Fruit fly (Drosophila melanogaster) whole organism, embryonic: ENCODE measurements around the gene Sec3.

ENCODE experiments used
- Abd-B ChIP-seq: fragments of 200-800 bp; sonication (Bioruptor generic); optimal IDR thresholded peaks from 2 replicates; lab custom pipeline; 2018; ENCODE audit warnings: missing biosample characterization, mild to moderate bottlenecking, missing genetic modification characterization, moderate library complexity
- Bgb ChIP-seq: fragments of 200-800 bp; sonication (Bioruptor generic); IDR thresholded peaks from 2 replicates; pipeline ENCODE4 v1.3.6; 2022; ENCODE audit warnings: missing biosample characterization, missing genetic modification characterization; ENCODE audit not compliant: partially characterized antibody
- CG10267 ChIP-seq: fragments of 200-800 bp; sonication (Bioruptor generic); optimal IDR thresholded peaks from 2 replicates; lab custom pipeline; 2018; ENCODE audit warnings: missing biosample characterization, mild to moderate bottlenecking, missing genetic modification characterization, moderate library complexity
- CG10431 ChIP-seq: fragments of 200-800 bp; sonication (Bioruptor generic); optimal IDR thresholded peaks from 3 replicates; lab custom pipeline; 2018; ENCODE audit warnings: missing biosample characterization, mild to moderate bottlenecking, missing genetic modification characterization
- CG11504 ChIP-seq: fragments of 200-800 bp; sonication (Bioruptor generic); optimal IDR thresholded peaks from 3 replicates; lab custom pipeline; 2019; ENCODE audit warnings: missing biosample characterization, mild to moderate bottlenecking, missing genetic modification characterization, moderate library complexity
- CG11696 ChIP-seq: fragments of 200-800 bp; sonication (Bioruptor generic); IDR thresholded peaks from 2 replicates; pipeline ENCODE4 v1.3.6; 2022; ENCODE audit warnings: missing biosample characterization, missing genetic modification characterization
- CG12071 ChIP-seq: fragments of 200-800 bp; sonication (Bioruptor generic); optimal IDR thresholded peaks from 3 replicates; lab custom pipeline; 2018; ENCODE audit warnings: missing biosample characterization, mild to moderate bottlenecking, missing genetic modification characterization
- CG13287 ChIP-seq: fragments of 200-800 bp; sonication (Bioruptor generic); IDR thresholded peaks from 2 replicates; pipeline ENCODE4 v1.3.6; 2022; ENCODE audit warnings: missing biosample characterization, missing genetic modification characterization; ENCODE audit not compliant: partially characterized antibody
- CG14710 ChIP-seq: fragments of 200-800 bp; sonication (Bioruptor generic); optimal IDR thresholded peaks from 3 replicates; lab custom pipeline; 2019; ENCODE audit warnings: missing biosample characterization, mild to moderate bottlenecking, missing genetic modification characterization, moderate library complexity
- CG15514 ChIP-seq: fragments of 200-800 bp; sonication (Bioruptor generic); optimal IDR thresholded peaks from 3 replicates; lab custom pipeline; 2017; ENCODE audit warnings: missing biosample characterization, missing genetic modification characterization, mild to moderate bottlenecking, moderate library complexity, missing genetic modification reagents
- CG17361 ChIP-seq: fragments of 200-800 bp; sonication (Bioruptor generic); IDR thresholded peaks from 3 replicates; pipeline ENCODE4 v1.3.6; 2022; ENCODE audit warnings: missing biosample characterization, missing genetic modification characterization
- CG17568 ChIP-seq: fragments of 200-800 bp; sonication (Bioruptor generic); optimal IDR thresholded peaks from 2 replicates; lab custom pipeline; 2018; ENCODE audit warnings: missing biosample characterization, mild to moderate bottlenecking, missing genetic modification characterization, moderate library complexity
- CG17829 ChIP-seq: fragments of 200-800 bp; optimal IDR thresholded peaks from 2 replicates; lab custom pipeline; 2019; ENCODE audit warnings: missing biosample characterization, mild to moderate bottlenecking, missing genetic modification characterization, moderate library complexity
- CG2116 ChIP-seq: fragments of 200-800 bp; sonication (Bioruptor generic); optimal IDR thresholded peaks from 3 replicates; lab custom pipeline; 2018; ENCODE audit warnings: missing biosample characterization, mild to moderate bottlenecking, missing genetic modification characterization
- CG2202 ChIP-seq: fragments of 200-800 bp; sonication (Bioruptor generic); optimal IDR thresholded peaks from 2 replicates; lab custom pipeline; 2018; ENCODE audit warnings: missing biosample characterization, mild to moderate bottlenecking, missing genetic modification characterization
- CG33557 ChIP-seq: fragments of 200-800 bp; sonication (Bioruptor generic); optimal IDR thresholded peaks from 2 replicates; lab custom pipeline; 2019; ENCODE audit warnings: missing biosample characterization, mild to moderate bottlenecking, missing genetic modification characterization, moderate library complexity
- CG4328 ChIP-seq: fragments of 200-800 bp; sonication (Bioruptor generic); optimal IDR thresholded peaks from 3 replicates; lab custom pipeline; 2017; ENCODE audit warnings: missing biosample characterization, missing genetic modification reagents, missing genetic modification characterization
- CG6765 ChIP-seq: fragments of 200-800 bp; sonication (Bioruptor generic); optimal IDR thresholded peaks from 3 replicates; lab custom pipeline; 2017; ENCODE audit warnings: missing biosample characterization, mild to moderate bottlenecking, missing genetic modification characterization
- CG8089 ChIP-seq: fragments of 200-800 bp; sonication (Bioruptor generic); optimal IDR thresholded peaks from 3 replicates; lab custom pipeline; 2016; ENCODE audit warnings: missing biosample characterization, missing genetic modification characterization
- CG8290 ChIP-seq, 3 experiments: fragments of 200-800 bp; sonication (Bioruptor generic); optimal IDR thresholded peaks; 2 replicates each; lab custom pipeline; 2016 to 2019; ENCODE audit warnings: missing biosample characterization in 3 of 3, missing genetic modification characterization in 3 of 3, mild to moderate bottlenecking in 2 of 3, moderate library complexity in 1 of 3
- CG8924 ChIP-seq: fragments of 200-800 bp; optimal IDR thresholded peaks from 3 replicates; lab custom pipeline; 2019; ENCODE audit warnings: missing biosample characterization, mild to moderate bottlenecking, missing genetic modification characterization, moderate library complexity
- CG9215 ChIP-seq: fragments of 200-800 bp; sonication (Bioruptor generic); IDR thresholded peaks from 2 replicates; pipeline ENCODE4 v1.3.6; 2022; ENCODE audit warnings: missing biosample characterization, missing genetic modification characterization
- CG9797 ChIP-seq: fragments of 200-800 bp; sonication (Bioruptor generic); optimal IDR thresholded peaks from 3 replicates; lab custom pipeline; 2018; ENCODE audit warnings: missing biosample characterization, mild to moderate bottlenecking, missing genetic modification characterization
- CTCF ChIP-seq: fragments of 200-800 bp; sonication (Bioruptor generic); optimal IDR thresholded peaks from 2 replicates; lab custom pipeline; 2017; ENCODE audit warnings: missing biosample characterization, mild to moderate bottlenecking, missing genetic modification characterization, moderate library complexity
- Dek ChIP-seq: fragments of 200-800 bp; sonication (Bioruptor generic); optimal IDR thresholded peaks from 3 replicates; lab custom pipeline; 2019; ENCODE audit warnings: missing biosample characterization, mild to moderate bottlenecking, missing genetic modification characterization, moderate library complexity
- Dip3 ChIP-seq: fragments of 200-800 bp; sonication (Bioruptor generic); optimal IDR thresholded peaks from 3 replicates; lab custom pipeline; 2016; ENCODE audit warnings: missing biosample characterization, missing genetic modification characterization
- Doc2 ChIP-seq: fragments of 200-800 bp; sonication (Bioruptor generic); IDR thresholded peaks from 2 replicates; pipeline ENCODE4 v1.3.6; 2022; ENCODE audit warnings: missing biosample characterization, missing genetic modification characterization
- E2f2 ChIP-seq: fragments of 200-800 bp; sonication (Bioruptor generic); IDR thresholded peaks from 2 replicates; pipeline ENCODE4 v1.3.6; 2022; ENCODE audit warnings: missing biosample characterization, missing genetic modification characterization
- HmgZ ChIP-seq: fragments of 200-800 bp; sonication (Bioruptor generic); optimal IDR thresholded peaks from 2 replicates; lab custom pipeline; 2018; ENCODE audit warnings: missing biosample characterization, mild to moderate bottlenecking, missing genetic modification characterization
- Hmr ChIP-seq: fragments of 200-800 bp; sonication (Bioruptor generic); optimal IDR thresholded peaks from 3 replicates; lab custom pipeline; 2017; ENCODE audit warnings: mild to moderate bottlenecking, missing biosample characterization, missing genetic modification reagents, missing genetic modification characterization
- Jarid2 ChIP-seq: fragments of 200-800 bp; sonication (Bioruptor generic); optimal IDR thresholded peaks from 3 replicates; lab custom pipeline; 2017; ENCODE audit warnings: mild to moderate bottlenecking, missing biosample characterization, missing genetic modification reagents, missing genetic modification characterization
- Med ChIP-seq: fragments of 200-800 bp; sonication (Bioruptor generic); peaks from one replicate; lab custom pipeline; 2016; ENCODE audit warnings: missing biosample characterization, missing genetic modification characterization, mild to moderate bottlenecking, inconsistent platforms, moderate library complexity
- Opbp ChIP-seq: fragments of 200-800 bp; sonication (Bioruptor generic); IDR thresholded peaks from 3 replicates; pipeline ENCODE4 v1.3.6; 2022; ENCODE audit warnings: missing biosample characterization, missing genetic modification characterization; ENCODE audit not compliant: partially characterized antibody
- Side ChIP-seq: fragments of 200-800 bp; sonication (Bioruptor generic); optimal IDR thresholded peaks from 2 replicates; lab custom pipeline; 2016; ENCODE audit warnings: missing biosample characterization, missing genetic modification characterization
- Sry-δ ChIP-seq: fragments of 200-800 bp; sonication (Bioruptor generic); optimal IDR thresholded peaks from 2 replicates; lab custom pipeline; 2016; ENCODE audit warnings: missing biosample characterization, missing genetic modification characterization
- Tbp ChIP-seq: fragments of >200 bp; optimal IDR thresholded peaks from 2 replicates; lab custom pipeline; 2018; ENCODE audit warnings: missing biosample characterization, missing genetic modification characterization
- ewg ChIP-seq: fragments of 200-800 bp; sonication (Bioruptor generic); optimal IDR thresholded peaks from 3 replicates; lab custom pipeline; 2017; ENCODE audit warnings: mild to moderate bottlenecking, missing biosample characterization, missing genetic modification reagents, missing genetic modification characterization
- gem ChIP-seq: fragments of 200-800 bp; sonication (Bioruptor generic); optimal IDR thresholded peaks from 2 replicates; lab custom pipeline; 2019; ENCODE audit warnings: missing biosample characterization, mild to moderate bottlenecking, missing genetic modification characterization, moderate library complexity
- hkb ChIP-seq, 2 experiments: fragments of 200-800 bp in 1 of 2; fragments of >200 bp in 1 of 2; sonication (Bioruptor generic) in 1 of 2; IDR thresholded peaks in 1 of 2; optimal IDR thresholded peaks in 1 of 2; 2 replicates each; pipeline versions ENCODE4 v1.3.6 to Lab custom; 2017 to 2022; ENCODE audit warnings: missing biosample characterization in 1 of 2, missing genetic modification characterization in 1 of 2
- jigr1 ChIP-seq: fragments of 200-800 bp; sonication (Bioruptor generic); IDR thresholded peaks from 3 replicates; pipeline ENCODE4 v1.3.6; 2022; ENCODE audit warnings: missing biosample characterization, missing genetic modification characterization
- knrl ChIP-seq: fragments of 200-800 bp; sonication (Bioruptor generic); IDR thresholded peaks from 3 replicates; pipeline ENCODE4 v1.3.6; 2022; ENCODE audit warnings: missing biosample characterization, missing genetic modification characterization; ENCODE audit not compliant: partially characterized antibody
- nmo ChIP-seq: fragments of 200-800 bp; sonication (Bioruptor generic); optimal IDR thresholded peaks from 2 replicates; lab custom pipeline; 2018; ENCODE audit warnings: missing biosample characterization, mild to moderate bottlenecking, missing genetic modification characterization, moderate library complexity
- phol ChIP-seq: fragments of 200-800 bp; sonication (Bioruptor generic); optimal IDR thresholded peaks from 3 replicates; lab custom pipeline; 2018; ENCODE audit warnings: missing biosample characterization, mild to moderate bottlenecking, missing genetic modification characterization, moderate library complexity
- row ChIP-seq: fragments of 200-800 bp; sonication (Bioruptor generic); IDR thresholded peaks from 3 replicates; pipeline ENCODE4 v1.3.6; 2022; ENCODE audit warnings: missing biosample characterization, missing genetic modification characterization
- sens ChIP-seq: fragments of 200-800 bp; sonication (Bioruptor generic); peaks from one replicate; lab custom pipeline; 2016; ENCODE audit warnings: missing biosample characterization, missing genetic modification characterization
- seq ChIP-seq: fragments of 200-800 bp; sonication (Bioruptor generic); IDR thresholded peaks from 2 replicates; pipeline ENCODE4 v1.3.6; 2022; ENCODE audit warnings: missing biosample characterization, missing genetic modification characterization
- sug ChIP-seq: fragments of 200-800 bp; optimal IDR thresholded peaks from 2 replicates; lab custom pipeline; 2019; ENCODE audit warnings: missing biosample characterization, mild to moderate bottlenecking, missing genetic modification characterization, moderate library complexity
- trem ChIP-seq: fragments of 200-800 bp; optimal IDR thresholded peaks from 3 replicates; lab custom pipeline; 2019; ENCODE audit warnings: missing biosample characterization, mild to moderate bottlenecking, missing genetic modification characterization, moderate library complexity

Sec3 gene

DNA sequence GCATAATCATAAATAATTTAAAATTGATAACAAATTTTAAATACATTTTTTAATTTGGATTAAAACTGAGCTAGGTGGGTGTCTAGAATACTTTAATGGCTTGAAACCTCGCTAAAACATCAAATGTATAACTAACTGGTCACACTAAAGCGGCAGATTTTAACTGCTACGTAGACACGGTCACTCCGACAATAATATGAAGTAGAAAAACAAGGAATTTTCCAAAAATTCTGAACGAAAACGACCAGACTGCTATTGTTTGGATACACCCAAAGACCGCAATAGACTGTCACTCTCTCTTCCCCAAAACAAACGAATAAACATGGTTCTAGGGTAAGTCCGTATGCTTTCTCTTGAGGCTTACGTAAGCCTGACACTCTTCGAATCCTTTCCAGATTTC is 40.8 kb upstream of the Sec3 start, which contains the start of gene QIL1 (continued):
- no peak for TF ChIP-seq CG4328 (GFP tag; lab: Kevin White, UChicago)
- TF ChIP-seq ewg (GFP tag; lab: Kevin White, UChicago): no peak
- no peak for TF ChIP-seq Doc2 (GFP tag; lab: Robert Waterston, UW)
- no peak for TF ChIP-seq CG8089
- peak; percentile 83 for TF ChIP-seq CG9797
- peak; percentile 30 for TF ChIP-seq CG17829
- peak; percentile 22; the same call in 1 of the 3 replicates for TF ChIP-seq Opbp (GFP tag; lab: Robert Waterston, UW)
- peak; percentile 78 for TF ChIP-seq Abd-B (GFP tag; lab: Kevin White, UChicago)
- TF ChIP-seq Med (GFP tag; lab: Kevin White, UChicago): peak; percentile 47
- no peak for TF ChIP-seq CG11696 (GFP tag; lab: Robert Waterston, UW)
- TF ChIP-seq seq (GFP tag; lab: Robert Waterston, UW): no peak
- peak; percentile 51; the same call in 1 of the 3 replicates for TF ChIP-seq jigr1
- peak; percentile 37; the same call in 1 of the 2 replicates for TF ChIP-seq CG13287 (GFP tag; lab: Robert Waterston, UW)
- peak; percentile 77 for TF ChIP-seq trem (tag; lab: Kevin White, UChicago)
- peak; percentile 1 for TF ChIP-seq sug
- TF ChIP-seq E2f2 (GFP tag; lab: Robert Waterston, UW): peak; percentile 64
- no peak for TF ChIP-seq CG17568 (GFP tag; lab: Kevin White, UChicago)
- TF ChIP-seq gem (tag; lab: Kevin White, UChicago): peak; percentile 16
- TF ChIP-seq Tbp (GFP tag; lab: Kevin White, UChicago): no peak
- TF ChIP-seq Jarid2 (GFP tag; lab: Kevin White, UChicago): peak; percentile 29
- no peak for TF ChIP-seq Side (GFP tag; lab: Kevin White, UChicago)
- TF ChIP-seq CG2116 (GFP tag; lab: Kevin White, UChicago): peak; percentile 59
- peak; percentile 35 for TF ChIP-seq CG11504
- peak; percentile 43 for TF ChIP-seq Hmr (GFP tag; lab: Kevin White, UChicago)
- TF ChIP-seq row: 0 out of 3 replicates have a peak, but pooled peaks have one; percentile 10
- TF ChIP-seq CG2202 (tag; lab: Kevin White, UChicago): no peak
- TF ChIP-seq Dip3 (GFP tag; lab: Kevin White, UChicago): no peak
- TF ChIP-seq CG10431 (GFP tag; lab: Kevin White, UChicago): no peak
- TF ChIP-seq CG9215 (GFP tag; lab: Robert Waterston, UW): no peak
- no peak for TF ChIP-seq CG6765
- peak; percentile 33; the same call in 1 of the 2 replicates for TF ChIP-seq Bgb (GFP tag; lab: Robert Waterston, UW)
- no peak for TF ChIP-seq CG33557 (GFP tag; lab: Kevin White, UChicago)
- TF ChIP-seq CG15514: peak; percentile 65
- 0 out of 3 replicates have a peak, but pooled peaks have one; percentile 33 for TF ChIP-seq CG17361
- peak; percentile 46 for TF ChIP-seq Dek (tag; lab: Kevin White, UChicago)
- TF ChIP-seq nmo: peak; percentile 54
- TF ChIP-seq sens (GFP tag; lab: Kevin White, UChicago): peak; percentile 67
- TF ChIP-seq HmgZ (tag; lab: Kevin White, UChicago): peak; percentile 66
- no peak for TF ChIP-seq hkb (optimal IDR thresholded peaks at IDR 0.05; lab: Kevin White, UChicago)
- TF ChIP-seq hkb (GFP tag; IDR thresholded peaks at IDR 0.05; lab: Robert Waterston, UW): no peak
- TF ChIP-seq CG8924 (tag; lab: Kevin White, UChicago): peak; percentile 28
- TF ChIP-seq phol (tag; lab: Kevin White, UChicago): peak; percentile 49
- TF ChIP-seq Sry-δ (GFP tag; lab: Kevin White, UChicago): peak; percentile 31
- TF ChIP-seq CTCF (GFP tag; lab: Kevin White, UChicago): peak; percentile 61
- peak; percentile 44 for TF ChIP-seq CG8290 (GFP tag; optimal IDR thresholded peaks at IDR 0.05; lab: Kevin White, UChicago)
- peak in 1 of 2 experiments; percentile 33 for TF ChIP-seq CG8290 (tag; optimal IDR thresholded peaks at IDR 0.05; lab: Kevin White, UChicago)
- TF ChIP-seq CG12071: no peak
- TF ChIP-seq CG10267 (tag; lab: Kevin White, UChicago): peak; percentile 54
- TF ChIP-seq CG14710 (tag; lab: Kevin White, UChicago): peak; percentile 69
- peak; percentile 44; the same call in 1 of the 3 replicates for TF ChIP-seq knrl (GFP tag; lab: Robert Waterston, UW)
